Fruit fly (Drosophila melanogaster) whole organism, adult: Measurements from ENCODE around the gene Ids.

ENCODE experiments used
- cnc ChIP-seq, 2 experiments: fragments of >200 bp; optimal IDR thresholded peaks; 2 replicates each; lab custom pipeline; 2017
- tj ChIP-seq: fragments of 200-800 bp; sonication (Bioruptor generic); optimal IDR thresholded peaks from 3 replicates; lab custom pipeline; 2017; ENCODE audit warnings: missing biosample characterization, mild to moderate bottlenecking, missing genetic modification characterization, moderate library complexity

DNA sequence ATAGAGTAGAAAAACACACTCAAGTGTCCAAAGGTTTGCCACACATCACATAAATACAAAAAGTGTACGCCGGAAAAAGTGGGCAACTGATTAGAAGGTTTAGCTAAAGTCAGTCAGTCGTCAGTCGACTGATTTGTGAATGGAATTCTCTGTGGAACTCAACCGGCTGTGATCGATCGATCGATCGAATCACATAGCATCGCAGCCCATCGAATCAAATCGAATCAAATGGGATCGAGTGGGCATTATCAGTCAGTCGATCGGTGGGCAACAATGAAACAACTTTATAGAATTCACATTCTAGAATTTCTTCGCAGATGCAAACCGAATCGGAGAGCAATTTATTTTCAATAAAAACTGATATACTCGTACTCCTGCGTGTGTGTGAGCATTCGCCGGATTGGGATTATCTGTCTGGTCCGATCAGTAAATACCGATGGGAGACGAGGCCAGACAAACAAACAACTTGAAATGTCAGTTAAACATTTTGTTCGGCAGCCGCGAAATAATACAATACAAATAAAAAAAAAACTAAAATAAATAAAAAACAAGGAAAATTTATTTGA is 37.6 kb downstream of the Ids start:
- TF ChIP-seq cnc (optimal IDR thresholded peaks at IDR 0.05; lab: Kevin White, UChicago) (no peak), tj (GFP tag; lab: Kevin White, UChicago) (no peak)
